Fruit fly (Drosophila melanogaster): ENCODE results near the gene Diap1.
A peak's percentile ranks its signal among the peaks of the same experiment; 100 is the strongest.

The Diap1 gene

dm6 chr3L:16045083-16045830 is 5.6 kb downstream of the Diap1 start (continued):
- TF ChIP-seq grau (tag; optimal IDR thresholded peaks at IDR 0.05) (peak; percentile 31), sd (tag; optimal IDR thresholded peaks at IDR 0.05) (no peak), CG34376 (GFP tag; optimal IDR thresholded peaks at IDR 0.05) (no peak), CG14965 (GFP tag; optimal IDR thresholded peaks at IDR 0.05; ENCODE audit: borderline replicate concordance) (no peak)

dm6 chr3L:16043782-16044352 is 7.0 kb downstream of the Diap1 start:
- TF ChIP-seq CG1233 (GFP tag; optimal IDR thresholded peaks at IDR 0.05), result no peak
- TF ChIP-seq CG31388 (GFP tag; optimal IDR thresholded peaks at IDR 0.05), result no peak
- TF ChIP-seq CG32532 (GFP tag; IDR thresholded peaks at IDR 0.05), result no peak
- TF ChIP-seq D (optimal IDR thresholded peaks at IDR 0.05), result peak; percentile 66
- TF ChIP-seq D (GFP tag; optimal IDR thresholded peaks at IDR 0.05), result no peak
- no peak for TF ChIP-seq emc (GFP tag; optimal IDR thresholded peaks at IDR 0.05)
- TF ChIP-seq Stat92E (GFP tag; optimal IDR thresholded peaks at IDR 0.05), result peak in 1 of 3 experiments; percentile 95
- no peak for TF ChIP-seq sr (GFP tag; IDR thresholded peaks at IDR 0.05)
- no peak for TF ChIP-seq Fer3 (tag; optimal IDR thresholded peaks at IDR 0.05)
- no peak for TF ChIP-seq CG6683 (GFP tag; optimal IDR thresholded peaks at IDR 0.05)
- TF ChIP-seq gsb (GFP tag; IDR thresholded peaks at IDR 0.05), result no peak
- peak; percentile 84 for TF ChIP-seq pros (GFP tag; optimal IDR thresholded peaks at IDR 0.05)
- no peak for TF ChIP-seq Vsx1 (GFP tag; optimal IDR thresholded peaks at IDR 0.05)
- no peak for TF ChIP-seq CG1024 (GFP tag; IDR thresholded peaks at IDR 0.05)
- no peak for TF ChIP-seq CG15601 (tag; optimal IDR thresholded peaks at IDR 0.05)
- no peak for TF ChIP-seq bcd (GFP tag; optimal IDR thresholded peaks at IDR 0.05)
- TF ChIP-seq Poxn (GFP tag; IDR thresholded peaks at IDR 0.05), result no peak
- TF ChIP-seq CG7745 (tag; optimal IDR thresholded peaks at IDR 0.05), result no peak
- no peak for TF ChIP-seq ems (GFP tag; optimal IDR thresholded peaks at IDR 0.05)
- no peak for TF ChIP-seq gro (GFP tag; optimal IDR thresholded peaks at IDR 0.05)
- TF ChIP-seq CG30431 (GFP tag; optimal IDR thresholded peaks at IDR 0.05), result no peak
- TF ChIP-seq CG11398 (GFP tag; optimal IDR thresholded peaks at IDR 0.05), result no peak
- peak; percentile 84 for TF ChIP-seq grn (GFP tag; optimal IDR thresholded peaks at IDR 0.05)
- no peak for TF ChIP-seq inv (GFP tag; IDR thresholded peaks at IDR 0.05; ENCODE audit: partially characterized antibody)
- TF ChIP-seq sna (GFP tag; IDR thresholded peaks at IDR 0.05; ENCODE audit: partially characterized antibody), result no peak
- TF ChIP-seq abd-A (tag; optimal IDR thresholded peaks at IDR 0.05), result peak; percentile 68
- TF ChIP-seq tll (GFP tag; optimal IDR thresholded peaks at IDR 0.05), result peak in 1 of 2 experiments; percentile 89
- no peak for TF ChIP-seq en (GFP tag; optimal IDR thresholded peaks at IDR 0.05)
- no peak for TF ChIP-seq Aef1 (GFP tag; IDR thresholded peaks at IDR 0.05)
- TF ChIP-seq CG10543 (GFP tag; optimal IDR thresholded peaks at IDR 0.05), result peak; percentile 28
- TF ChIP-seq br (optimal IDR thresholded peaks at IDR 0.05), result no peak
- TF ChIP-seq gcm (GFP tag; optimal IDR thresholded peaks at IDR 0.05), result peak; percentile 35
- TF ChIP-seq wdn (GFP tag; IDR thresholded peaks at IDR 0.05), result no peak
- peak; percentile 11 for TF ChIP-seq twi (tag; optimal IDR thresholded peaks at IDR 0.05)
- TF ChIP-seq CG5245 (GFP tag; optimal IDR thresholded peaks at IDR 0.05), result no peak
- TF ChIP-seq CG8281 (tag; optimal IDR thresholded peaks at IDR 0.05), result peak; percentile 34
- no peak for TF ChIP-seq CG13894 (tag; optimal IDR thresholded peaks at IDR 0.05)
- TF ChIP-seq Fer1 (GFP tag; optimal IDR thresholded peaks at IDR 0.05), result no peak
- peak; percentile 88 for TF ChIP-seq kni (GFP tag; optimal IDR thresholded peaks at IDR 0.05)
- TF ChIP-seq Lhr (GFP tag; optimal IDR thresholded peaks at IDR 0.05), result no peak
- peak; percentile 69 for TF ChIP-seq sd (tag; optimal IDR thresholded peaks at IDR 0.05)
- peak; percentile 11 for TF ChIP-seq Sry-β (GFP tag; optimal IDR thresholded peaks at IDR 0.05)
- TF ChIP-seq pb (GFP tag; optimal IDR thresholded peaks at IDR 0.05), result no peak
- peak; percentile 5 for TF ChIP-seq shn (GFP tag; optimal IDR thresholded peaks at IDR 0.05)
